Fruit fly (Drosophila melanogaster): ENCODE results near the gene Cyp313a3.
A peak's percentile ranks its signal among the peaks of the same experiment; 100 is the strongest.

DNA sequence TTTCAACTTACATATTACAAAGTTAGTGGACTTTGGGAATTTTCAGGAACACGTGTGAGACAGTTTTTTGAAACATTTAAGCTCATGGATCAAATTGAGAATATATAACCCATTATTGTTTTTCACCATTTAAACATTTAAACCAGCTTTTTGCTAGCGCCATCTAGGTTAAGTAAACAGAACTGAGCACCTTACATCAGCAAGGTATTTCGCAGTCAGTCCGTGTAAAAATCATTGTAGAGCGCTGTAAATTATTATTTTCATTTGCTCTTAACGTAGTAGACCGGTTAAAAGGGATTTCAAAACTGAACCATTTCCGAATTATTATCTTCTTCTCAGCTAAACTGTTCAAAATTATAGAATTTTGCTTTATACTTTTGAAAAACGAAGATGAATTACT, 17.0 kb downstream of the Cyp313a3 start, which contains the start of gene Rsbp15:
- TF ChIP-seq CTCF (optimal IDR thresholded peaks at IDR 0.05) = peak; percentile 86 to 91
- TF ChIP-seq CG8478 (optimal IDR thresholded peaks at IDR 0.05) = no peak
